Worm (Caenorhabditis elegans): ENCODE results near the gene nhr-189.

- TF ChIP-seq nhr-28 (tag; optimal IDR thresholded peaks at IDR 0.05) (no peak), fkh-10 (GFP tag; optimal IDR thresholded peaks at IDR 0.05) (no peak), unc-62 (GFP tag; optimal IDR thresholded peaks at IDR 0.05) (no peak)
Measured at ce11 chrV:3894661-3895060, 34.6 kb upstream of the nhr-189 start, which contains the start of gene sre-9.
